Worm (Caenorhabditis elegans) whole organism, young adult: ENCODE measurements around the gene C18D11.9.

Experiments
- B0336.3 ChIP-seq: fragments of 200-800 bp; sonication (Bioruptor generic); IDR thresholded peaks from 2 replicates; pipeline ENCODE4 v1.3.6; 2022; ENCODE audit warnings: missing genetic modification characterization, missing compliant biosample characterization
- D2030.7 ChIP-seq: fragments of 200-800 bp; sonication (Bioruptor generic); IDR thresholded peaks from 2 replicates; pipeline ENCODE4 v1.3.6; 2022; ENCODE audit warnings: missing genetic modification reagents, missing genetic modification characterization, missing compliant biosample characterization
- F23B12.7 ChIP-seq: sonication (generic microtip); optimal IDR thresholded peaks from 2 replicates; lab custom pipeline; 2017; ENCODE audit warnings: missing genetic modification characterization, mild to moderate bottlenecking, missing compliant biosample characterization, antibody characterized with exemption, moderate library complexity; ENCODE audit not compliant: insufficient read depth
- F57A8.1 ChIP-seq: fragments of 200-800 bp; sonication (Bioruptor generic); optimal IDR thresholded peaks from 2 replicates; lab custom pipeline; 2018; ENCODE audit warnings: mild to moderate bottlenecking, missing genetic modification characterization, moderate library complexity, missing compliant biosample characterization
- K12H6.12 ChIP-seq: fragments of 200-800 bp; sonication (Bioruptor generic); optimal IDR thresholded peaks from 2 replicates; lab custom pipeline; 2018; ENCODE audit warnings: mild to moderate bottlenecking, missing genetic modification characterization, missing compliant biosample characterization
- T07F8.4 ChIP-seq: sonication (generic microtip); optimal IDR thresholded peaks from 2 replicates; lab custom pipeline; 2016; ENCODE audit warnings: mild to moderate bottlenecking, missing genetic modification characterization, moderate library complexity, missing compliant biosample characterization
- T26A5.8 ChIP-seq: sonication (generic microtip); optimal IDR thresholded peaks from 2 replicates; lab custom pipeline; 2016; ENCODE audit warnings: missing genetic modification characterization, missing compliant biosample characterization
- Y53F4B.3 ChIP-seq: fragments of 200-800 bp; sonication (Bioruptor generic); IDR thresholded peaks from 2 replicates; pipeline ENCODE4 v1.3.6; 2022; ENCODE audit warnings: missing genetic modification reagents, missing genetic modification characterization, missing compliant biosample characterization
- Y67H2A.10 ChIP-seq: fragments of 200-800 bp; sonication (Bioruptor generic); conservative IDR thresholded peaks from 2 replicates; pipeline ENCODE4 v1.3.6; 2022; ENCODE audit warnings: missing genetic modification reagents, missing genetic modification characterization, missing compliant biosample characterization
- ZK185.1 ChIP-seq: sonication (generic microtip); optimal IDR thresholded peaks from 2 replicates; lab custom pipeline; 2016; ENCODE audit warnings: mild to moderate bottlenecking, missing genetic modification characterization, missing compliant biosample characterization; ENCODE audit not compliant: poor library complexity, severe bottlenecking
- athp-1 ChIP-seq: sonication (generic microtip); optimal IDR thresholded peaks from 2 replicates; lab custom pipeline; 2017; ENCODE audit warnings: mild to moderate bottlenecking, missing genetic modification characterization, missing compliant biosample characterization
- attf-3 ChIP-seq: fragments of 200-800 bp; sonication (Bioruptor generic); conservative IDR thresholded peaks from 2 replicates; pipeline ENCODE4 v1.3.6; 2022; ENCODE audit warnings: missing genetic modification reagents, missing genetic modification characterization, missing compliant biosample characterization
- attf-5 ChIP-seq: fragments of 200-800 bp; sonication (Bioruptor generic); optimal IDR thresholded peaks from 2 replicates; lab custom pipeline; 2018; ENCODE audit warnings: mild to moderate bottlenecking, missing genetic modification characterization, missing compliant biosample characterization
- bed-1 ChIP-seq: fragments of 200-800 bp; sonication (Bioruptor generic); IDR thresholded peaks from 2 replicates; pipeline ENCODE4 v1.3.6; 2022; ENCODE audit warnings: missing genetic modification reagents, missing genetic modification characterization, missing compliant biosample characterization
- chd-7 ChIP-seq: sonication (generic microtip); optimal IDR thresholded peaks from 2 replicates; lab custom pipeline; 2016; ENCODE audit warnings: mild to moderate bottlenecking, missing genetic modification characterization, moderate library complexity, missing compliant biosample characterization
- die-1 ChIP-seq: sonication (generic microtip); optimal IDR thresholded peaks from 2 replicates; lab custom pipeline; 2016; ENCODE audit warnings: missing genotype, mild to moderate bottlenecking, missing genetic modification characterization, missing compliant biosample characterization
- dox-1 ChIP-seq: fragments of 200-800 bp; sonication (Bioruptor generic); IDR thresholded peaks from 2 replicates; pipeline ENCODE4 v1.3.6; 2022; ENCODE audit warnings: missing genetic modification reagents, missing genetic modification characterization, missing compliant biosample characterization
- dpff-1 ChIP-seq: sonication (generic microtip); optimal IDR thresholded peaks from 2 replicates; lab custom pipeline; 2017; ENCODE audit warnings: mild to moderate bottlenecking, missing genetic modification characterization, missing compliant biosample characterization
- dpl-1 ChIP-seq: fragments of 150-350 bp; optimal IDR thresholded peaks from 2 replicates; lab custom pipeline; 2014; ENCODE audit warnings: missing biosample characterization, missing genetic modification reagents, missing genetic modification characterization
- efl-1 ChIP-seq: fragments of 150-350 bp; optimal IDR thresholded peaks from 2 replicates; lab custom pipeline; 2014; ENCODE audit warnings: missing biosample characterization, missing genetic modification reagents, missing genetic modification characterization
- egl-18 ChIP-seq: fragments of 200-800 bp; sonication (Bioruptor generic); IDR thresholded peaks from 2 replicates; pipeline ENCODE4 v1.3.6; 2022; ENCODE audit warnings: missing genetic modification reagents, missing genetic modification characterization, missing compliant biosample characterization
- ets-4 ChIP-seq: fragments of 200-800 bp; sonication (Bioruptor generic); optimal IDR thresholded peaks from 2 replicates; lab custom pipeline; 2018; ENCODE audit warnings: mild to moderate bottlenecking, missing genetic modification characterization, missing compliant biosample characterization
- hmg-1.2 ChIP-seq: fragments of 200-800 bp; sonication (Bioruptor generic); IDR thresholded peaks from 2 replicates; pipeline ENCODE4 v1.3.6; 2022; ENCODE audit warnings: missing genetic modification reagents, missing genetic modification characterization, missing compliant biosample characterization
- hmg-20 ChIP-seq: fragments of 200-800 bp; sonication (Bioruptor generic); IDR thresholded peaks from 2 replicates; pipeline ENCODE4 v1.3.6; 2022; ENCODE audit warnings: missing genetic modification reagents, missing genetic modification characterization, missing compliant biosample characterization
- hsf-1 ChIP-seq: fragments of 200-800 bp; sonication (Bioruptor generic); IDR thresholded peaks from 2 replicates; pipeline ENCODE4 v1.3.6; 2022; ENCODE audit warnings: missing genetic modification reagents, missing genetic modification characterization, missing compliant biosample characterization
- let-526 ChIP-seq: fragments of 200-800 bp; sonication (Bioruptor generic); IDR thresholded peaks from 2 replicates; pipeline ENCODE4 v1.3.6; 2022; ENCODE audit warnings: missing genetic modification reagents, missing genetic modification characterization, missing compliant biosample characterization
- let-607 ChIP-seq, 2 experiments: fragments of 200-800 bp in 1 of 2; sonication (Bioruptor generic) in 1 of 2; sonication (generic microtip) in 1 of 2; optimal IDR thresholded peaks; 2 replicates each; lab custom pipeline; 2016 to 2018; ENCODE audit warnings: mild to moderate bottlenecking in 2 of 2, missing compliant biosample characterization in 2 of 2, missing genetic modification characterization in 2 of 2, moderate library complexity in 2 of 2, missing genotype in 1 of 2
- lin-26 ChIP-seq: fragments of 200-800 bp; sonication (Bioruptor generic); IDR thresholded peaks from 2 replicates; pipeline ENCODE4 v1.3.6; 2022; ENCODE audit warnings: missing genetic modification reagents, missing genetic modification characterization, missing compliant biosample characterization
- lin-54 ChIP-seq: fragments of 200-800 bp; sonication (Bioruptor generic); optimal IDR thresholded peaks from 2 replicates; lab custom pipeline; 2018; ENCODE audit warnings: mild to moderate bottlenecking, missing genetic modification characterization, missing compliant biosample characterization
- madf-6 ChIP-seq: fragments of 200-800 bp; sonication (Bioruptor generic); IDR thresholded peaks from 2 replicates; pipeline ENCODE4 v1.3.6; 2022; ENCODE audit warnings: missing genetic modification reagents, missing genetic modification characterization, missing compliant biosample characterization
- mcd-1 ChIP-seq: fragments of 200-800 bp; sonication (Bioruptor generic); IDR thresholded peaks from 2 replicates; pipeline ENCODE4 v1.3.6; 2022; ENCODE audit warnings: missing genetic modification reagents, missing genetic modification characterization, missing compliant biosample characterization
- pbrm-1 ChIP-seq: fragments of 200-800 bp; sonication (Bioruptor generic); IDR thresholded peaks from 2 replicates; pipeline ENCODE4 v1.3.6; 2022; ENCODE audit warnings: missing genetic modification reagents, missing genetic modification characterization, missing compliant biosample characterization
- pha-4 ChIP-seq: fragments of 150-350 bp; sonication (generic microtip); optimal IDR thresholded peaks from 2 replicates; lab custom pipeline; 2014; ENCODE audit warnings: missing biosample characterization, missing genetic modification reagents, missing genetic modification characterization
- repo-1 ChIP-seq: sonication (generic microtip); optimal IDR thresholded peaks from 2 replicates; lab custom pipeline; 2017; ENCODE audit warnings: mild to moderate bottlenecking, missing genetic modification characterization, missing compliant biosample characterization
- rpc-1 ChIP-seq, 2 experiments: fragments of 150-350 bp in 1 of 2; sonication (generic microtip) in 1 of 2; optimal IDR thresholded peaks; 2 replicates each; lab custom pipeline; 2014 to 2018; ENCODE audit warnings: missing biosample characterization in 1 of 2, missing genetic modification characterization in 1 of 2, missing genetic modification reagents in 1 of 2, missing genotype in 1 of 2
- sdz-38 ChIP-seq: sonication (generic microtip); optimal IDR thresholded peaks from 2 replicates; lab custom pipeline; 2016; ENCODE audit warnings: missing genotype, missing genetic modification characterization, missing compliant biosample characterization
- sea-2 ChIP-seq: fragments of 200-800 bp; sonication (Bioruptor generic); IDR thresholded peaks from 2 replicates; pipeline ENCODE4 v1.3.6; 2022; ENCODE audit warnings: missing genetic modification characterization, missing compliant biosample characterization
- snpc-4 ChIP-seq, 5 experiments: fragments of 150-350 bp in 1 of 5; sonication (generic microtip) in 4 of 5; optimal IDR thresholded peaks; 2 replicates each; lab custom pipeline; 2014 to 2018; ENCODE audit warnings: missing genetic modification characterization in 5 of 5, missing biosample characterization in 3 of 5, antibody characterized with exemption in 2 of 5, mild to moderate bottlenecking in 2 of 5, missing compliant biosample characterization in 2 of 5, missing genotype in 2 of 5, moderate library complexity in 2 of 5, missing genetic modification reagents in 1 of 5
- tbx-9 ChIP-seq: sonication (generic microtip); optimal IDR thresholded peaks from 2 replicates; lab custom pipeline; 2016; ENCODE audit warnings: borderline replicate concordance, missing genetic modification characterization, inconsistent platforms, missing compliant biosample characterization
- zfh-2 ChIP-seq: fragments of 200-800 bp; sonication (Bioruptor generic); conservative IDR thresholded peaks from 2 replicates; pipeline ENCODE4 v1.3.6; 2022; ENCODE audit warnings: missing genetic modification reagents, missing genetic modification characterization, missing compliant biosample characterization
- ztf-26 ChIP-seq: sonication (generic microtip); optimal IDR thresholded peaks from 2 replicates; lab custom pipeline; 2017; ENCODE audit warnings: missing genetic modification characterization, missing compliant biosample characterization

The C18D11.9 gene

ce11 chrIII:11823260-11823659 is 14.3 kb downstream of the C18D11.9 start, which contains the start of gene C18D11.3 (continued):
- TF ChIP-seq attf-5 (GFP tag; lab: Kevin White, UChicago) (peak; percentile 94), ets-4 (GFP tag; lab: Kevin White, UChicago) (peak; percentile 27), dpff-1 (tag; lab: Kevin White, UChicago) (no peak), snpc-4 (GFP tag; optimal IDR thresholded peaks at IDR 0.05; lab: Kevin White, UChicago) (peak; percentile 32), snpc-4 (tag; optimal IDR thresholded peaks at IDR 0.05; lab: Kevin White, UChicago) (peak in 3 of 4 experiments; percentile 26 to 71 (median 52)), efl-1 (GFP tag; lab: Kevin White, UChicago) (peak; percentile 65), let-607 (tag; optimal IDR thresholded peaks at IDR 0.05; lab: Kevin White, UChicago) (peak in 1 of 2 experiments; percentile 30), ztf-26 (tag; lab: Kevin White, UChicago) (no peak)

- TF ChIP-seq zfh-2 (GFP tag; lab: Robert Waterston, UW), result peak; percentile 59
- TF ChIP-seq ZK185.1 (tag; lab: Kevin White, UChicago), result no peak
These were observed 15.2 kb downstream of the C18D11.9 start for ce11 chrIII:11824088-11824487.

- TF ChIP-seq mcd-1 (GFP tag; lab: Robert Waterston, UW) (peak; percentile 24; the same call in 1 of the 2 replicates), sdz-38 (tag; lab: Kevin White, UChicago) (no peak), pha-4 (tag; lab: Kevin White, UChicago) (no peak), lin-26 (GFP tag; lab: Robert Waterston, UW) (0 out of 2 replicates have a peak, but pooled peaks have one; percentile 53), T26A5.8 (tag; lab: Kevin White, UChicago) (no peak), hsf-1 (peak; percentile 35; the same call in 1 of the 2 replicates), sea-2 (GFP tag; lab: Robert Waterston, UW) (no peak), chd-7 (tag; lab: Kevin White, UChicago) (no peak), die-1 (tag; lab: Kevin White, UChicago) (peak; percentile 12), tbx-9 (tag; lab: Kevin White, UChicago) (no peak), madf-6 (peak; percentile 62), attf-3 (GFP tag; lab: Robert Waterston, UW) (no peak), dox-1 (GFP tag; lab: Robert Waterston, UW) (peak; percentile 30; the same call in 1 of the 2 replicates), Y53F4B.3 (GFP tag; lab: Robert Waterston, UW) (no peak), B0336.3 (0 out of 2 replicates have a peak, but pooled peaks have one; percentile 17)
- TF ChIP-seq, all 124 proteins: peak for 7
These were observed 15.7 kb downstream of the C18D11.9 start for ce11 chrIII:11824580-11824979.

ce11 chrIII:11825654-11826053 is 16.7 kb downstream of the C18D11.9 start:
- TF ChIP-seq D2030.7 (GFP tag; lab: Robert Waterston, UW), result no peak
- TF ChIP-seq madf-6, result peak; percentile 53; the same call in 1 of the 2 replicates
- no peak for TF ChIP-seq Y67H2A.10 (GFP tag; lab: Robert Waterston, UW)
- no peak for TF ChIP-seq F57A8.1 (GFP tag; lab: Kevin White, UChicago)
- peak; percentile 62 for TF ChIP-seq K12H6.12 (tag; lab: Kevin White, UChicago)
- no peak for TF ChIP-seq bed-1
- peak; percentile 78 for TF ChIP-seq athp-1 (tag; lab: Kevin White, UChicago)
- peak; percentile 33; the same call in 1 of the 2 replicates for TF ChIP-seq pbrm-1 (GFP tag; lab: Robert Waterston, UW)
- TF ChIP-seq let-526 (GFP tag; lab: Robert Waterston, UW), result no peak
- TF ChIP-seq attf-3 (GFP tag; lab: Robert Waterston, UW), result no peak
- TF ChIP-seq mcd-1 (GFP tag; lab: Robert Waterston, UW), result peak; percentile 91
- peak; percentile 72 for TF ChIP-seq F23B12.7 (tag; lab: Kevin White, UChicago)
- peak; percentile 55 for TF ChIP-seq lin-54 (GFP tag; lab: Kevin White, UChicago)
- no peak for TF ChIP-seq T07F8.4
- no peak for TF ChIP-seq hmg-20 (GFP tag; lab: Robert Waterston, UW)
- TF ChIP-seq repo-1, result no peak
- TF ChIP-seq efl-1 (GFP tag; lab: Kevin White, UChicago), result peak; percentile 63
- TF ChIP-seq egl-18 (GFP tag; lab: Robert Waterston, UW), result 0 out of 2 replicates have a peak, but pooled peaks have one; percentile 58
- peak; percentile 22; the same call in 1 of the 2 replicates for TF ChIP-seq hmg-1.2 (GFP tag; lab: Robert Waterston, UW)
- no peak for TF ChIP-seq snpc-4 (GFP tag; optimal IDR thresholded peaks at IDR 0.05; lab: Kevin White, UChicago)
- TF ChIP-seq snpc-4 (tag; optimal IDR thresholded peaks at IDR 0.05; lab: Kevin White, UChicago), result peak in 2 of 4 experiments; percentile 22 to 67
- no peak for TF ChIP-seq rpc-1 (optimal IDR thresholded peaks at IDR 0.05; lab: Kevin White, UChicago)
- TF ChIP-seq rpc-1 (tag; optimal IDR thresholded peaks at IDR 0.05; lab: Kevin White, UChicago), result no peak
- TF ChIP-seq dpl-1 (GFP tag; lab: Kevin White, UChicago), result peak; percentile 8
- peak; percentile 64; the same call in 1 of the 2 replicates for TF ChIP-seq hsf-1
